Fruit fly (Drosophila melanogaster) whole organism, adult: Measurements from ENCODE around the gene CG6479.

Source experiments
- CG14711 ChIP-seq: fragments of 200-800 bp; sonication (Bioruptor generic); optimal IDR thresholded peaks from 2 replicates; lab custom pipeline; 2018; ENCODE audit warnings: missing biosample characterization, mild to moderate bottlenecking, missing genetic modification characterization, moderate library complexity
- CG33017 ChIP-seq: fragments of 200-800 bp; sonication (Bioruptor generic); optimal IDR thresholded peaks from 2 replicates; lab custom pipeline; 2018; ENCODE audit warnings: missing biosample characterization, mild to moderate bottlenecking, missing genetic modification characterization, moderate library complexity
- CG5204 ChIP-seq: fragments of 200-800 bp; sonication (Bioruptor generic); optimal IDR thresholded peaks from 2 replicates; lab custom pipeline; 2016; ENCODE audit warnings: missing biosample characterization, missing genetic modification characterization
- CG7045 ChIP-seq: fragments of 200-800 bp; sonication (Bioruptor generic); optimal IDR thresholded peaks from 2 replicates; lab custom pipeline; 2017; ENCODE audit warnings: missing biosample characterization, mild to moderate bottlenecking, missing genetic modification characterization
- Clk ChIP-seq: fragments of 200-800 bp; sonication (Bioruptor generic); optimal IDR thresholded peaks from 2 replicates; lab custom pipeline; 2017; ENCODE audit warnings: missing biosample characterization, missing genetic modification characterization
- Crg-1 ChIP-seq: fragments of 200-800 bp; sonication (Bioruptor generic); optimal IDR thresholded peaks from 2 replicates; lab custom pipeline; 2016; ENCODE audit warnings: missing biosample characterization, missing genetic modification characterization
- Hr96 ChIP-seq: fragments of 200-800 bp; sonication (Bioruptor generic); optimal IDR thresholded peaks from 2 replicates; lab custom pipeline; 2016; ENCODE audit warnings: missing biosample characterization, missing genetic modification characterization
- Mnt ChIP-seq: fragments of 200-800 bp; sonication (Bioruptor generic); optimal IDR thresholded peaks from 2 replicates; lab custom pipeline; 2016; ENCODE audit warnings: missing biosample characterization, mild to moderate bottlenecking, missing genetic modification characterization
- cic ChIP-seq: fragments of 200-800 bp; sonication (Bioruptor generic); optimal IDR thresholded peaks from 2 replicates; lab custom pipeline; 2017; ENCODE audit warnings: missing biosample characterization, mild to moderate bottlenecking, missing genetic modification characterization, moderate library complexity
- cnc ChIP-seq, 2 experiments: fragments of >200 bp; optimal IDR thresholded peaks; 2 replicates each; lab custom pipeline; 2017
- kay ChIP-seq: fragments of 200-800 bp; sonication (Bioruptor generic); peaks from one replicate; lab custom pipeline; 2016; ENCODE audit warnings: missing biosample characterization, missing genetic modification characterization, borderline replicate concordance
- ovo ChIP-seq: fragments of 200-800 bp; sonication (Bioruptor generic); optimal IDR thresholded peaks from 2 replicates; lab custom pipeline; 2016; ENCODE audit warnings: missing biosample characterization, missing genetic modification characterization

dm6 chr3L:17362940-17363339 lies 23.9 kb upstream of the CG6479 start:
- TF ChIP-seq Crg-1 (GFP tag; lab: Kevin White, UChicago) (no peak), ovo (GFP tag; lab: Kevin White, UChicago) (no peak), Mnt (GFP tag; lab: Kevin White, UChicago) (no peak), CG14711 (tag; lab: Kevin White, UChicago) (no peak), CG5204 (GFP tag; lab: Kevin White, UChicago) (no peak), CG33017 (tag; lab: Kevin White, UChicago) (no peak), Hr96 (GFP tag; lab: Kevin White, UChicago) (no peak), cnc (optimal IDR thresholded peaks at IDR 0.05; lab: Kevin White, UChicago) (no peak), cic (GFP tag; lab: Kevin White, UChicago) (no peak), Clk (no peak), kay (GFP tag; lab: Kevin White, UChicago) (no peak), CG7045 (no peak)
